Worm (Caenorhabditis elegans) whole organism, L4 larva: ENCODE measurements around the gene F49H6.15.

ENCODE experiments used
- D1046.2 ChIP-seq: fragments of 200-800 bp; sonication (Bioruptor generic); IDR thresholded peaks from 2 replicates; pipeline ENCODE4 v1.3.6; 2022; ENCODE audit warnings: missing genetic modification characterization, missing compliant biosample characterization
- F44E2.7 ChIP-seq: fragments of 200-800 bp; sonication (Bioruptor generic); IDR thresholded peaks from 2 replicates; pipeline ENCODE4 v2.1.2; 2022; ENCODE audit warnings: missing genetic modification characterization, missing compliant biosample characterization
- F49E8.2 ChIP-seq: sonication (generic microtip); optimal IDR thresholded peaks from 2 replicates; lab custom pipeline; 2016; ENCODE audit warnings: missing compliant biosample characterization, mild to moderate bottlenecking, missing genetic modification characterization, borderline replicate concordance
- Y48G9A.11 ChIP-seq: fragments of 200-800 bp; sonication (Bioruptor generic); IDR thresholded peaks from 2 replicates; pipeline ENCODE4 v1.3.6; 2022; ENCODE audit warnings: missing genetic modification reagents, missing genetic modification characterization, missing compliant biosample characterization
- Y5F2A.4 ChIP-seq: fragments of 200-800 bp; sonication (Bioruptor generic); optimal IDR thresholded peaks from 2 replicates; lab custom pipeline; 2018; ENCODE audit warnings: mild to moderate bottlenecking, missing genetic modification characterization, missing compliant biosample characterization
- Y75B8A.6 ChIP-seq: fragments of 200-800 bp; sonication (Bioruptor generic); IDR thresholded peaks from 2 replicates; pipeline ENCODE4 v1.3.6; 2022; ENCODE audit warnings: missing genetic modification reagents, missing genetic modification characterization, missing compliant biosample characterization
- aha-1 ChIP-seq: fragments of 150-350 bp; peaks from one replicate; lab custom pipeline; 2014; ENCODE audit warnings: missing biosample characterization, missing genetic modification characterization
- ceh-28 ChIP-seq: fragments of 150-350 bp; optimal IDR thresholded peaks from 2 replicates; lab custom pipeline; 2014; ENCODE audit warnings: missing biosample characterization, missing genetic modification reagents, missing genetic modification characterization
- ceh-82 ChIP-seq: sonication (generic microtip); optimal IDR thresholded peaks from 2 replicates; lab custom pipeline; 2017; ENCODE audit warnings: missing biosample characterization, missing genetic modification characterization
- ces-1 ChIP-seq: fragments of 150-350 bp; sonication (generic microtip); optimal IDR thresholded peaks from 4 replicates; lab custom pipeline; 2014; ENCODE audit warnings: missing biosample characterization, missing genetic modification reagents, missing genetic modification characterization
- daf-16 ChIP-seq, 3 experiments: sonication (generic microtip); optimal IDR thresholded peaks; 2 replicates each; lab custom pipeline; 2016 to 2017; ENCODE audit warnings: missing genetic modification characterization in 3 of 3, missing genetic modification reagents in 3 of 3, mild to moderate bottlenecking in 2 of 3, missing compliant biosample characterization in 2 of 3, missing biosample characterization in 1 of 3, moderate library complexity in 1 of 3
- dmd-6 ChIP-seq: fragments of 200-800 bp; sonication (Bioruptor generic); IDR thresholded peaks from 2 replicates; pipeline ENCODE4 v1.3.6; 2022; ENCODE audit warnings: missing genetic modification reagents, missing genetic modification characterization, missing compliant biosample characterization
- dmd-8 ChIP-seq: fragments of 200-800 bp; sonication (Bioruptor generic); IDR thresholded peaks from 2 replicates; pipeline ENCODE4 v1.3.6; 2022; ENCODE audit warnings: missing genetic modification characterization, missing compliant biosample characterization
- dmd-9 ChIP-seq: fragments of 200-800 bp; sonication (Bioruptor generic); IDR thresholded peaks from 2 replicates; pipeline ENCODE4 v1.3.6; 2022; ENCODE audit warnings: missing genetic modification reagents, missing genetic modification characterization, missing compliant biosample characterization
- egl-27 ChIP-seq: sonication (generic microtip); optimal IDR thresholded peaks from 3 replicates; lab custom pipeline; 2017; ENCODE audit warnings: missing biosample characterization, missing genetic modification reagents, missing genetic modification characterization
- fos-1 ChIP-seq: fragments of 150-350 bp; optimal IDR thresholded peaks from 2 replicates; lab custom pipeline; 2014; ENCODE audit warnings: missing biosample characterization, missing genetic modification characterization
- gei-8 ChIP-seq: fragments of 200-800 bp; sonication (Bioruptor generic); optimal IDR thresholded peaks from 2 replicates; lab custom pipeline; 2018; ENCODE audit warnings: mild to moderate bottlenecking, missing genetic modification characterization, missing compliant biosample characterization
- hif-1 ChIP-seq, 2 experiments: sonication (generic microtip); optimal IDR thresholded peaks; 2 replicates each; lab custom pipeline; 2016 to 2017; ENCODE audit warnings: missing compliant biosample characterization in 2 of 2, missing genetic modification characterization in 2 of 2, missing genetic modification reagents in 2 of 2, missing genotype in 2 of 2, mild to moderate bottlenecking in 1 of 2
- lin-1 ChIP-seq: fragments of 200-800 bp; sonication (Bioruptor generic); IDR thresholded peaks from 2 replicates; pipeline ENCODE4 v1.3.6; 2022; ENCODE audit warnings: missing genetic modification reagents, missing genetic modification characterization, missing compliant biosample characterization
- lin-29 ChIP-seq: fragments of 200-800 bp; sonication (Bioruptor generic); IDR thresholded peaks from 2 replicates; pipeline ENCODE4 v1.3.6; 2022; ENCODE audit warnings: missing genetic modification reagents, missing genetic modification characterization, missing compliant biosample characterization
- lin-39 ChIP-seq: fragments of 150-350 bp; optimal IDR thresholded peaks from 2 replicates; lab custom pipeline; 2014; ENCODE audit warnings: missing biosample characterization, missing genetic modification reagents, missing genetic modification characterization
- mep-1 ChIP-seq: fragments of 150-350 bp; sonication (generic microtip); optimal IDR thresholded peaks from 3 replicates; lab custom pipeline; 2014; ENCODE audit warnings: missing biosample characterization, missing genetic modification characterization
- mxl-3 ChIP-seq: fragments of 200-800 bp; sonication (Bioruptor generic); optimal IDR thresholded peaks from 2 replicates; lab custom pipeline; 2018; ENCODE audit warnings: mild to moderate bottlenecking, missing genetic modification characterization, missing compliant biosample characterization
- nhr-111 ChIP-seq: fragments of 200-800 bp; sonication (Bioruptor generic); optimal IDR thresholded peaks from 2 replicates; lab custom pipeline; 2018; ENCODE audit warnings: mild to moderate bottlenecking, missing genetic modification characterization, missing compliant biosample characterization
- nhr-48 ChIP-seq: sonication (generic microtip); optimal IDR thresholded peaks from 2 replicates; lab custom pipeline; 2016; ENCODE audit warnings: mild to moderate bottlenecking, missing genetic modification characterization, missing compliant biosample characterization
- nhr-77 ChIP-seq: fragments of 150-350 bp; optimal IDR thresholded peaks from 2 replicates; lab custom pipeline; 2014; ENCODE audit warnings: missing biosample characterization, missing genetic modification characterization
- rbr-2 ChIP-seq: sonication (generic microtip); optimal IDR thresholded peaks from 2 replicates; lab custom pipeline; 2016; ENCODE audit warnings: missing genotype, missing genetic modification characterization, missing compliant biosample characterization
- set-16 ChIP-seq: fragments of 200-800 bp; sonication (Bioruptor generic); IDR thresholded peaks from 2 replicates; pipeline ENCODE4 v1.3.6; 2022; ENCODE audit warnings: missing genetic modification reagents, missing genetic modification characterization, missing compliant biosample characterization
- tag-97 ChIP-seq: fragments of 200-800 bp; sonication (Bioruptor generic); IDR thresholded peaks from 2 replicates; pipeline ENCODE4 v1.3.6; 2022; ENCODE audit warnings: missing genetic modification characterization, missing compliant biosample characterization
- tra-1 ChIP-seq: fragments of 200-800 bp; sonication (Bioruptor generic); IDR thresholded peaks from 2 replicates; pipeline ENCODE4 v1.3.6; 2022; ENCODE audit warnings: missing genetic modification reagents, missing genetic modification characterization, missing compliant biosample characterization
- unc-62 ChIP-seq, 3 experiments: fragments of 150-350 bp in 1 of 3; sonication (generic microtip); optimal IDR thresholded peaks in 2 of 3; peaks in 1 of 3; 1 replicate in 1 of 3; 2 replicates in 2 of 3; lab custom pipeline; 2014 to 2017; ENCODE audit warnings: missing biosample characterization in 3 of 3, missing genetic modification characterization in 3 of 3, missing genetic modification reagents in 3 of 3, missing genotype in 1 of 3
- zfp-2 ChIP-seq: sonication (generic microtip); optimal IDR thresholded peaks from 2 replicates; lab custom pipeline; 2016; ENCODE audit warnings: mild to moderate bottlenecking, missing genetic modification characterization, missing compliant biosample characterization
- zfp-3 ChIP-seq: fragments of 200-800 bp; sonication (Bioruptor generic); conservative IDR thresholded peaks from 2 replicates; pipeline ENCODE4 v1.3.6; 2022; ENCODE audit warnings: missing genetic modification reagents, missing genetic modification characterization, missing compliant biosample characterization
- ztf-11 ChIP-seq: fragments of 150-350 bp; optimal IDR thresholded peaks from 2 replicates; lab custom pipeline; 2014; ENCODE audit warnings: missing biosample characterization, missing genetic modification characterization

The F49H6.15 gene

DNA sequence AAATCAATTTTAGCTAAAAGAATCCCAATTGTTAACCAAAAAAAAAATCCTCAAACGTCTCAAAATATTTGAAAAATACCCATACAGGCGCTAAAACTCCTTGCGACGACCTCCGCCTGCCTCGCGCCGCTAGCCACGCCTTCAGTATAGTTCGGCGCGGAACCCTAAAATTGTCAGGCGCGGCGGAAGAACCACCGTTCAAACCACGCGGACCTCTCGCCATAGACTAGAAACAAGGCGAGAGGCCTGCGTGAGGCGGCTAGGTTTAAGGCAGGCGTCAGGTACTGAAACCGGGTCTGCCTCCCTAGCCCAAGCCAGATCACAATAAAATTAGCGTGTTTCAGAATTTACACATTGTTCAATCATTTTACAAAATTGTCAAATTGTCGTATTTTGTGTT, 33.8 kb downstream of the F49H6.15 start:
- TF ChIP-seq set-16 (GFP tag; lab: Robert Waterston, UW), result peak; percentile 64
- TF ChIP-seq mep-1 (tag; lab: Kevin White, UChicago), result no peak
- no peak for TF ChIP-seq ces-1
- TF ChIP-seq zfp-2 (tag; lab: Kevin White, UChicago), result no peak

ce11 chrV:16991734-16992133, 34.5 kb downstream of the F49H6.15 start, which contains the start of gene srz-95:
TSS of gene srz-95 (plus strand) at chrV:16992034.
- TF ChIP-seq daf-16 (GFP tag; optimal IDR thresholded peaks at IDR 0.05; lab: Kevin White, UChicago), result no peak
- TF ChIP-seq daf-16 (tag; optimal IDR thresholded peaks at IDR 0.05; lab: Kevin White, UChicago), result no peak
- TF ChIP-seq dmd-6 (GFP tag; lab: Robert Waterston, UW), result no peak
- no peak for TF ChIP-seq F44E2.7 (GFP tag; lab: Robert Waterston, UW)
- no peak for TF ChIP-seq rbr-2 (tag; lab: Kevin White, UChicago)
- TF ChIP-seq ztf-11, result no peak
- no peak for TF ChIP-seq Y48G9A.11 (GFP tag; lab: Robert Waterston, UW)
- no peak for TF ChIP-seq dmd-8 (GFP tag; lab: Robert Waterston, UW)
- no peak for TF ChIP-seq dmd-9 (GFP tag; lab: Robert Waterston, UW)
- TF ChIP-seq lin-1 (GFP tag; lab: Robert Waterston, UW), result no peak
- TF ChIP-seq zfp-3 (GFP tag; lab: Robert Waterston, UW), result no peak
- TF ChIP-seq nhr-48 (tag; lab: Kevin White, UChicago), result no peak
- TF ChIP-seq egl-27 (tag; lab: Kevin White, UChicago), result no peak
- TF ChIP-seq zfp-2 (tag; lab: Kevin White, UChicago), result no peak
- no peak for TF ChIP-seq fos-1 (tag; lab: Kevin White, UChicago)

- TF ChIP-seq Y75B8A.6 (GFP tag; lab: Robert Waterston, UW) (no peak), nhr-77 (tag; lab: Kevin White, UChicago) (no peak), aha-1 (tag; lab: Kevin White, UChicago) (no peak), D1046.2 (GFP tag; lab: Robert Waterston, UW) (no peak), ceh-82 (tag; lab: Kevin White, UChicago) (no peak), lin-29 (GFP tag; lab: Robert Waterston, UW) (no peak), Y5F2A.4 (GFP tag; lab: Kevin White, UChicago) (no peak), lin-39 (no peak), nhr-111 (GFP tag; lab: Kevin White, UChicago) (no peak), rbr-2 (tag; lab: Kevin White, UChicago) (no peak), hif-1 (tag; optimal IDR thresholded peaks at IDR 0.05; lab: Kevin White, UChicago) (no peak), mxl-3 (GFP tag; lab: Kevin White, UChicago) (no peak), tra-1 (GFP tag; lab: Robert Waterston, UW) (no peak), egl-27 (tag; lab: Kevin White, UChicago) (no peak), gei-8 (GFP tag; lab: Kevin White, UChicago) (no peak), ceh-28 (no peak), ces-1 (no peak), F49E8.2 (no peak)
Measured at ce11 chrV:16988614-16989013, 37.6 kb downstream of the F49H6.15 start, which contains the start of gene Y102A5C.27. TSS of gene Y102A5C.27 (minus strand) at chrV:16988714.

ce11 chrV:16987783-16988182, 38.4 kb downstream of the F49H6.15 start:
- TF ChIP-seq unc-62 (GFP tag; optimal IDR thresholded peaks at IDR 0.05 in 1 of 2; lab: Kevin White, UChicago) (peak in 1 of 2 experiments; percentile 97), unc-62 (tag; optimal IDR thresholded peaks at IDR 0.05; lab: Kevin White, UChicago) (no peak), tag-97 (GFP tag; lab: Robert Waterston, UW) (no peak), ces-1 (no peak)
